Worm (Caenorhabditis elegans): Measurements from ENCODE around the gene ZK938.1.

ce11 chrII:9840313-9840712 is 11.1 kb downstream of the ZK938.1 start, which contains the start of gene ZK938.11:
- TF ChIP-seq dao-5 (tag; optimal IDR thresholded peaks at IDR 0.05), result no peak
- no peak for TF ChIP-seq W03F9.2 (tag; optimal IDR thresholded peaks at IDR 0.05)
- no peak for TF ChIP-seq him-1 (tag; optimal IDR thresholded peaks at IDR 0.05)

Measured in whole organism, L4/young adult.